Worm (Caenorhabditis elegans) whole organism, L2 larva: ENCODE measurements around the gene cut-5.

Experiments used
- C34F6.9 ChIP-seq: fragments of 150-350 bp; optimal IDR thresholded peaks from 2 replicates; lab custom pipeline; 2014; ENCODE audit warnings: missing biosample characterization, missing genetic modification characterization
- F13H6.1 ChIP-seq: sonication (generic microtip); optimal IDR thresholded peaks from 2 replicates; lab custom pipeline; 2016; ENCODE audit warnings: missing genetic modification characterization, missing compliant biosample characterization
- R02D3.7 ChIP-seq: fragments of 150-350 bp; optimal IDR thresholded peaks from 2 replicates; lab custom pipeline; 2014; ENCODE audit warnings: missing biosample characterization, missing genetic modification characterization
- ZK546.5 ChIP-seq: sonication (generic microtip); optimal IDR thresholded peaks from 2 replicates; lab custom pipeline; 2017; ENCODE audit warnings: missing biosample characterization, missing genetic modification characterization
- aly-2 ChIP-seq: fragments of 150-350 bp; optimal IDR thresholded peaks from 2 replicates; lab custom pipeline; 2014; ENCODE audit warnings: missing biosample characterization, missing genetic modification characterization
- ama-1 ChIP-seq: fragments of 150-350 bp; optimal IDR thresholded peaks from 2 replicates; lab custom pipeline; 2018; ENCODE audit warnings: inconsistent platforms
- blmp-1 ChIP-seq: sonication (generic microtip); optimal IDR thresholded peaks from 2 replicates; lab custom pipeline; 2017; ENCODE audit warnings: missing genetic modification characterization, mild to moderate bottlenecking, missing compliant biosample characterization, antibody characterized with exemption, moderate library complexity; ENCODE audit not compliant: insufficient read depth
- ceh-16 ChIP-seq: fragments of 150-350 bp; optimal IDR thresholded peaks from 2 replicates; lab custom pipeline; 2014; ENCODE audit warnings: missing biosample characterization, missing genetic modification characterization
- ceh-82 ChIP-seq: fragments of 150-350 bp; optimal IDR thresholded peaks from 2 replicates; lab custom pipeline; 2014; ENCODE audit warnings: missing biosample characterization, missing genetic modification characterization
- crh-2 ChIP-seq: sonication (generic microtip); optimal IDR thresholded peaks from 2 replicates; lab custom pipeline; 2017; ENCODE audit warnings: missing biosample characterization, missing genetic modification characterization
- dmd-4 ChIP-seq: sonication (generic microtip); optimal IDR thresholded peaks from 2 replicates; lab custom pipeline; 2017; ENCODE audit warnings: missing biosample characterization, missing genetic modification characterization
- elt-1 ChIP-seq: fragments of 150-350 bp; optimal IDR thresholded peaks from 2 replicates; lab custom pipeline; 2014; ENCODE audit warnings: missing biosample characterization, missing genetic modification characterization
- elt-3 ChIP-seq: sonication (generic microtip); optimal IDR thresholded peaks from 2 replicates; lab custom pipeline; 2017; ENCODE audit warnings: missing biosample characterization, missing genetic modification characterization
- fos-1 ChIP-seq: fragments of 150-350 bp; optimal IDR thresholded peaks from 2 replicates; lab custom pipeline; 2014; ENCODE audit warnings: missing biosample characterization, missing genetic modification characterization
- gmeb-1 ChIP-seq: fragments of 150-350 bp; optimal IDR thresholded peaks from 2 replicates; lab custom pipeline; 2014; ENCODE audit warnings: missing biosample characterization, missing genetic modification characterization
- lin-11 ChIP-seq: fragments of 150-350 bp; sonication (generic microtip); optimal IDR thresholded peaks from 2 replicates; lab custom pipeline; 2014; ENCODE audit warnings: missing biosample characterization, missing genetic modification characterization, inconsistent platforms, mixed read lengths
- lin-13 ChIP-seq: fragments of 150-350 bp; optimal IDR thresholded peaks from 2 replicates; lab custom pipeline; 2014; ENCODE audit warnings: missing biosample characterization, missing genetic modification reagents, missing genetic modification characterization
- lin-39 ChIP-seq: fragments of 150-350 bp; optimal IDR thresholded peaks from 2 replicates; lab custom pipeline; 2014; ENCODE audit warnings: missing biosample characterization, missing genetic modification reagents, missing genetic modification characterization
- lsy-2 ChIP-seq, 2 experiments: fragments of 150-350 bp in 1 of 2; sonication (generic microtip) in 1 of 2; optimal IDR thresholded peaks; 2 replicates each; lab custom pipeline; 2014 to 2017; ENCODE audit warnings: missing biosample characterization in 2 of 2, missing genetic modification characterization in 2 of 2
- mab-5 ChIP-seq: fragments of 150-350 bp; optimal IDR thresholded peaks from 2 replicates; lab custom pipeline; 2014; ENCODE audit warnings: missing biosample characterization, missing genetic modification characterization
- mbf-1 ChIP-seq: sonication (generic microtip); optimal IDR thresholded peaks from 2 replicates; lab custom pipeline; 2017; ENCODE audit warnings: missing biosample characterization, missing genetic modification characterization
- mdl-1 ChIP-seq, 2 experiments: fragments of 150-350 bp in 1 of 2; sonication (generic microtip) in 1 of 2; optimal IDR thresholded peaks; 2 replicates each; lab custom pipeline; 2017; ENCODE audit warnings: missing biosample characterization in 2 of 2, missing genetic modification characterization in 2 of 2
- nhr-10 ChIP-seq: sonication (generic microtip); optimal IDR thresholded peaks from 2 replicates; lab custom pipeline; 2017; ENCODE audit warnings: missing biosample characterization, missing genetic modification characterization
- nhr-11 ChIP-seq: fragments of 150-350 bp; optimal IDR thresholded peaks from 2 replicates; lab custom pipeline; 2014; ENCODE audit warnings: missing biosample characterization, missing genetic modification characterization
- nhr-12 ChIP-seq: fragments of 150-350 bp; optimal IDR thresholded peaks from 2 replicates; lab custom pipeline; 2014; ENCODE audit warnings: missing biosample characterization, missing genetic modification characterization
- nhr-129 ChIP-seq: fragments of 150-350 bp; optimal IDR thresholded peaks from 2 replicates; lab custom pipeline; 2014; ENCODE audit warnings: missing biosample characterization, missing genetic modification characterization
- nhr-21 ChIP-seq: fragments of 150-350 bp; optimal IDR thresholded peaks from 2 replicates; lab custom pipeline; 2014; ENCODE audit warnings: missing biosample characterization, missing genetic modification characterization
- nhr-23 ChIP-seq: fragments of 150-350 bp; optimal IDR thresholded peaks from 2 replicates; lab custom pipeline; 2014; ENCODE audit warnings: missing biosample characterization, missing genetic modification reagents, missing genetic modification characterization
- nhr-237 ChIP-seq: fragments of 150-350 bp; optimal IDR thresholded peaks from 2 replicates; lab custom pipeline; 2014; ENCODE audit warnings: missing biosample characterization, missing genetic modification characterization
- nhr-25 ChIP-seq: fragments of 150-350 bp; sonication (generic microtip); optimal IDR thresholded peaks from 3 replicates; lab custom pipeline; 2014; ENCODE audit warnings: missing biosample characterization, missing genetic modification characterization
- nhr-6 ChIP-seq: fragments of 150-350 bp; optimal IDR thresholded peaks from 2 replicates; lab custom pipeline; 2014; ENCODE audit warnings: missing biosample characterization, missing genetic modification characterization
- nhr-77 ChIP-seq: fragments of 150-350 bp; optimal IDR thresholded peaks from 2 replicates; lab custom pipeline; 2014; ENCODE audit warnings: missing biosample characterization, missing genetic modification characterization
- peb-1 ChIP-seq: fragments of 150-350 bp; optimal IDR thresholded peaks from 2 replicates; lab custom pipeline; 2014; ENCODE audit warnings: missing biosample characterization, missing genetic modification characterization
- sem-4 ChIP-seq: fragments of 150-350 bp; optimal IDR thresholded peaks from 2 replicates; lab custom pipeline; 2014; ENCODE audit warnings: missing biosample characterization, missing genetic modification reagents, missing genetic modification characterization
- skn-1 ChIP-seq: sonication (generic microtip); optimal IDR thresholded peaks from 2 replicates; lab custom pipeline; 2017; ENCODE audit warnings: missing biosample characterization, missing genetic modification characterization
- sma-3 ChIP-seq: sonication (generic microtip); optimal IDR thresholded peaks from 2 replicates; lab custom pipeline; 2016; ENCODE audit warnings: missing genetic modification reagents, missing genetic modification characterization, missing compliant biosample characterization
- sma-9 ChIP-seq, 2 experiments: fragments of 150-350 bp in 1 of 2; sonication (generic microtip) in 1 of 2; optimal IDR thresholded peaks; 2 replicates each; lab custom pipeline; 2014 to 2016; ENCODE audit warnings: missing genetic modification characterization in 2 of 2, mild to moderate bottlenecking in 1 of 2, missing biosample characterization in 1 of 2, missing compliant biosample characterization in 1 of 2, missing genetic modification reagents in 1 of 2, moderate library complexity in 1 of 2
- snpc-4 ChIP-seq: fragments of 150-350 bp; optimal IDR thresholded peaks from 2 replicates; lab custom pipeline; 2014; ENCODE audit warnings: missing biosample characterization, missing genetic modification characterization
- unc-39 ChIP-seq: fragments of 150-350 bp; optimal IDR thresholded peaks from 2 replicates; lab custom pipeline; 2014; ENCODE audit warnings: missing biosample characterization, missing genetic modification characterization
- unc-55 ChIP-seq: fragments of 150-350 bp; sonication (generic microtip); optimal IDR thresholded peaks from 3 replicates; lab custom pipeline; 2014; ENCODE audit warnings: missing biosample characterization, missing genetic modification reagents, missing genetic modification characterization
- unc-62 ChIP-seq: fragments of 150-350 bp; optimal IDR thresholded peaks from 2 replicates; lab custom pipeline; 2014; ENCODE audit warnings: missing biosample characterization, missing genetic modification reagents, missing genetic modification characterization
- zag-1 ChIP-seq: fragments of 150-350 bp; optimal IDR thresholded peaks from 2 replicates; lab custom pipeline; 2014; ENCODE audit warnings: missing biosample characterization, missing genetic modification characterization
- ztf-1 ChIP-seq: fragments of 200-800 bp; sonication (Bioruptor generic); conservative IDR thresholded peaks from 2 replicates; pipeline ENCODE4 v1.3.6; 2022; ENCODE audit warnings: missing genetic modification characterization, missing compliant biosample characterization
- ztf-11 ChIP-seq: sonication (generic microtip); optimal IDR thresholded peaks from 2 replicates; lab custom pipeline; 2017; ENCODE audit warnings: missing biosample characterization, missing genetic modification characterization
- ztf-4 ChIP-seq: fragments of 150-350 bp; optimal IDR thresholded peaks from 2 replicates; lab custom pipeline; 2014; ENCODE audit warnings: missing biosample characterization, missing genetic modification characterization

Gene cut-5

ce11 chrX:10307495-10307894, 30.5 kb downstream of the cut-5 start, which contains the start of gene F41E7.7:
TSS of gene F41E7.7 (plus strand) at chrX:10307795.
- TF ChIP-seq nhr-10 (tag; lab: Kevin White, UChicago) = no peak
- no peak for TF ChIP-seq ztf-11 (tag; lab: Kevin White, UChicago)
- no peak for TF ChIP-seq lin-11 (tag; lab: Kevin White, UChicago)
- TF ChIP-seq, all 48 proteins: peak for 0

ce11 chrX:10306923-10307322, 31.1 kb downstream of the cut-5 start:
- TF ChIP-seq sma-9 (GFP tag; optimal IDR thresholded peaks at IDR 0.05; lab: Kevin White, UChicago) (peak; percentile 69), sma-9 (tag; optimal IDR thresholded peaks at IDR 0.05; lab: Kevin White, UChicago) (no peak), peb-1 (tag; lab: Kevin White, UChicago) (no peak), mbf-1 (tag; lab: Kevin White, UChicago) (no peak), nhr-21 (tag; lab: Kevin White, UChicago) (peak; percentile 14), ztf-1 (GFP tag; lab: Robert Waterston, UW) (no peak), ZK546.5 (tag; lab: Kevin White, UChicago) (no peak), gmeb-1 (tag; lab: Kevin White, UChicago) (no peak), C34F6.9 (tag; lab: Kevin White, UChicago) (no peak), mdl-1 (tag; optimal IDR thresholded peaks at IDR 0.05; lab: Kevin White, UChicago) (no peak), sem-4 (tag; lab: Kevin White, UChicago) (no peak), ceh-16 (no peak), nhr-237 (no peak), zag-1 (no peak)
- TF ChIP-seq, all 48 proteins: peak for 2

ce11 chrX:10306289-10306688, 31.7 kb downstream of the cut-5 start, which contains the start of gene cnc-8:
TSS of gene cnc-8 (plus strand) at chrX:10306595.
- TF ChIP-seq elt-3 (tag; lab: Kevin White, UChicago) = no peak
- no peak for TF ChIP-seq elt-1 (tag; lab: Kevin White, UChicago)
- TF ChIP-seq ztf-4 = no peak
- TF ChIP-seq mab-5 (tag; lab: Kevin White, UChicago) = no peak
- TF ChIP-seq sma-3 (GFP tag; lab: Kevin White, UChicago) = peak; percentile 68
- TF ChIP-seq crh-2 = peak; percentile 36
- TF ChIP-seq C34F6.9 (tag; lab: Kevin White, UChicago) = no peak
- TF ChIP-seq nhr-23 (tag; lab: Kevin White, UChicago) = no peak
- peak; percentile 18 for TF ChIP-seq sma-9 (GFP tag; optimal IDR thresholded peaks at IDR 0.05; lab: Kevin White, UChicago)
- no peak for TF ChIP-seq sma-9 (tag; optimal IDR thresholded peaks at IDR 0.05; lab: Kevin White, UChicago)
- TF ChIP-seq nhr-11 (tag; lab: Kevin White, UChicago) = no peak
- TF ChIP-seq unc-39 (tag; lab: Kevin White, UChicago) = no peak
- TF ChIP-seq ceh-82 (tag; lab: Kevin White, UChicago) = no peak
- no peak for TF ChIP-seq snpc-4 (tag; lab: Kevin White, UChicago)
- peak; percentile 8 for TF ChIP-seq ama-1 (lab: Kevin White, UChicago)
- no peak for TF ChIP-seq unc-62 (GFP tag; lab: Kevin White, UChicago)
- no peak for TF ChIP-seq nhr-129 (tag; lab: Kevin White, UChicago)
- no peak for TF ChIP-seq peb-1 (tag; lab: Kevin White, UChicago)
- no peak for TF ChIP-seq skn-1 (tag; lab: Kevin White, UChicago)
- no peak for TF ChIP-seq dmd-4 (tag; lab: Kevin White, UChicago)
- TF ChIP-seq nhr-6 (tag; lab: Kevin White, UChicago) = no peak
- no peak for TF ChIP-seq unc-55 (GFP tag; lab: Kevin White, UChicago)
- peak; percentile 61 for TF ChIP-seq nhr-25 (tag; lab: Kevin White, UChicago)
- TF ChIP-seq, all 48 proteins: peak for 5

ce11 chrX:10304178-10304577, 33.8 kb downstream of the cut-5 start, which contains the start of gene fipr-21:
TSS of gene fipr-21 (plus strand) at chrX:10304529.
- TF ChIP-seq sma-9 (GFP tag; optimal IDR thresholded peaks at IDR 0.05; lab: Kevin White, UChicago) = peak; percentile 60
- TF ChIP-seq sma-9 (tag; optimal IDR thresholded peaks at IDR 0.05; lab: Kevin White, UChicago) = no peak
- TF ChIP-seq blmp-1 (tag; lab: Kevin White, UChicago) = peak; percentile 78
- peak; percentile 56 for TF ChIP-seq sma-3 (GFP tag; lab: Kevin White, UChicago)
- TF ChIP-seq ztf-11 (tag; lab: Kevin White, UChicago) = no peak
- TF ChIP-seq unc-62 (GFP tag; lab: Kevin White, UChicago) = no peak
- peak; percentile 6 for TF ChIP-seq ama-1 (lab: Kevin White, UChicago)
- no peak for TF ChIP-seq nhr-10 (tag; lab: Kevin White, UChicago)
- TF ChIP-seq nhr-129 (tag; lab: Kevin White, UChicago) = peak; percentile 51
- TF ChIP-seq unc-55 (GFP tag; lab: Kevin White, UChicago) = no peak
- no peak for TF ChIP-seq dmd-4 (tag; lab: Kevin White, UChicago)
- TF ChIP-seq lsy-2 (tag; optimal IDR thresholded peaks at IDR 0.05; lab: Kevin White, UChicago) = no peak
- TF ChIP-seq crh-2 = no peak
- TF ChIP-seq fos-1 (tag; lab: Kevin White, UChicago) = peak; percentile 57
- no peak for TF ChIP-seq mdl-1 (tag; optimal IDR thresholded peaks at IDR 0.05; lab: Kevin White, UChicago)
- TF ChIP-seq unc-39 (tag; lab: Kevin White, UChicago) = no peak
- no peak for TF ChIP-seq nhr-77 (tag; lab: Kevin White, UChicago)
- no peak for TF ChIP-seq sem-4 (tag; lab: Kevin White, UChicago)
- TF ChIP-seq F13H6.1 = no peak
- TF ChIP-seq lin-11 (tag; lab: Kevin White, UChicago) = no peak
- TF ChIP-seq lin-39 (tag; lab: Kevin White, UChicago) = no peak
- TF ChIP-seq aly-2 (tag; lab: Kevin White, UChicago) = no peak
- TF ChIP-seq R02D3.7 (tag; lab: Kevin White, UChicago) = no peak
- no peak for TF ChIP-seq ztf-4
- no peak for TF ChIP-seq ZK546.5 (tag; lab: Kevin White, UChicago)
- peak; percentile 83 for TF ChIP-seq nhr-25 (tag; lab: Kevin White, UChicago)
- TF ChIP-seq lin-13 (GFP tag; lab: Kevin White, UChicago) = no peak
- no peak for TF ChIP-seq mbf-1 (tag; lab: Kevin White, UChicago)
- no peak for TF ChIP-seq mab-5 (tag; lab: Kevin White, UChicago)
- TF ChIP-seq nhr-12 (tag; lab: Kevin White, UChicago) = no peak
